Worm (Caenorhabditis elegans) whole organism, L1 larva: Measurements from ENCODE around the gene hum-4.

Experiments
- aly-2 ChIP-seq: fragments of 150-350 bp; optimal IDR thresholded peaks from 2 replicates; lab custom pipeline; 2014; ENCODE audit warnings: missing biosample characterization, missing genetic modification characterization
- ama-1 ChIP-seq: fragments of 150-350 bp; optimal IDR thresholded peaks from 2 replicates; lab custom pipeline; 2014
- fos-1 ChIP-seq: fragments of 150-350 bp; optimal IDR thresholded peaks from 2 replicates; lab custom pipeline; 2014; ENCODE audit warnings: missing biosample characterization, missing genetic modification characterization
- jun-1 ChIP-seq: fragments of 150-350 bp; optimal IDR thresholded peaks from 2 replicates; lab custom pipeline; 2014; ENCODE audit warnings: missing biosample characterization, missing genetic modification reagents, missing genetic modification characterization
- lin-13 ChIP-seq: fragments of 150-350 bp; optimal IDR thresholded peaks from 2 replicates; lab custom pipeline; 2014; ENCODE audit warnings: missing biosample characterization, missing genetic modification reagents, missing genetic modification characterization
- mdl-1 ChIP-seq, 2 experiments: fragments of 150-350 bp; optimal IDR thresholded peaks; 2 replicates each; lab custom pipeline; 2014 to 2017; ENCODE audit warnings: missing biosample characterization in 2 of 2, missing genetic modification characterization in 2 of 2, inconsistent platforms in 1 of 2
- nhr-12 ChIP-seq: sonication (generic microtip); optimal IDR thresholded peaks from 2 replicates; lab custom pipeline; 2017; ENCODE audit warnings: missing biosample characterization, missing genetic modification characterization
- unc-130 ChIP-seq: fragments of 150-350 bp; optimal IDR thresholded peaks from 2 replicates; lab custom pipeline; 2017; ENCODE audit warnings: missing biosample characterization, missing genetic modification characterization, inconsistent platforms
- unc-62 ChIP-seq: fragments of 150-350 bp; optimal IDR thresholded peaks from 2 replicates; lab custom pipeline; 2014; ENCODE audit warnings: missing biosample characterization, missing genetic modification reagents, missing genetic modification characterization
- unc-98 ChIP-seq: fragments of 200-800 bp; sonication (Bioruptor generic); IDR thresholded peaks from 2 replicates; pipeline ENCODE4 v1.3.6; 2022; ENCODE audit warnings: missing genetic modification characterization, missing compliant biosample characterization

- TF ChIP-seq mdl-1 (tag; optimal IDR thresholded peaks at IDR 0.05; lab: Kevin White, UChicago) (no peak), lin-13 (GFP tag; lab: Kevin White, UChicago) (no peak), ama-1 (no peak), jun-1 (tag; lab: Kevin White, UChicago) (no peak), nhr-12 (tag; lab: Kevin White, UChicago) (no peak), aly-2 (no peak), unc-98 (no peak), unc-62 (GFP tag; lab: Kevin White, UChicago) (no peak), unc-130 (tag; lab: Kevin White, UChicago) (no peak), fos-1 (tag; lab: Kevin White, UChicago) (no peak)
These were observed 40.8 kb upstream of the hum-4 start for ce11 chrX:11474149-11474585.
